Fruit fly (Drosophila melanogaster) S2 (cell line): ENCODE data around the gene CG3436.

Experiments used
- CG8478 ChIP-seq: fragments of >200 bp; optimal IDR thresholded peaks from 2 replicates; lab custom pipeline; 2018
- CTCF ChIP-seq, 2 experiments: fragments of >200 bp; optimal IDR thresholded peaks; 2 replicates each; lab custom pipeline; 2018

The CG3436 gene

dm6 chr2L:170383-170782, 14.6 kb downstream of the CG3436 start:
- no peak for TF ChIP-seq CTCF (optimal IDR thresholded peaks at IDR 0.05; lab: Kevin White, UChicago)
- TF ChIP-seq CG8478 (lab: Kevin White, UChicago), result no peak

dm6 chr2L:171499-172250, 15.8 kb downstream of the CG3436 start:
- TF ChIP-seq CG8478 (lab: Kevin White, UChicago) (no peak), CTCF (optimal IDR thresholded peaks at IDR 0.05; lab: Kevin White, UChicago) (no peak)

- TF ChIP-seq CTCF (optimal IDR thresholded peaks at IDR 0.05; lab: Kevin White, UChicago) (no peak), CG8478 (lab: Kevin White, UChicago) (no peak)
Observed at dm6 chr2L:175727-176126, 19.9 kb downstream of the CG3436 start.

- TF ChIP-seq CG8478 (lab: Kevin White, UChicago) (no peak), CTCF (optimal IDR thresholded peaks at IDR 0.05; lab: Kevin White, UChicago) (no peak)
Observed at dm6 chr2L:179119-179518, 23.3 kb downstream of the CG3436 start.

- no peak for TF ChIP-seq CG8478 (lab: Kevin White, UChicago)
Observed at dm6 chr2L:181020-181419, 25.2 kb downstream of the CG3436 start.

dm6 chr2L:182360-183144, 26.7 kb downstream of the CG3436 start:
- TF ChIP-seq CG8478 (lab: Kevin White, UChicago) (no peak), CTCF (optimal IDR thresholded peaks at IDR 0.05; lab: Kevin White, UChicago) (peak in 1 of 2 experiments; percentile 9)

- TF ChIP-seq CTCF (optimal IDR thresholded peaks at IDR 0.05; lab: Kevin White, UChicago) (no peak), CG8478 (lab: Kevin White, UChicago) (no peak)
Observed at dm6 chr2L:195668-196067, 39.8 kb downstream of the CG3436 start.

dm6 chr2L:203529-204127, 47.8 kb downstream of the CG3436 start, which contains the start of gene mRpL10:
Gene mRpL10 (plus strand): TSS chr2L:203779.
- TF ChIP-seq CG8478 (lab: Kevin White, UChicago) (no peak), CTCF (optimal IDR thresholded peaks at IDR 0.05; lab: Kevin White, UChicago) (peak in 1 of 2 experiments; percentile 25)

- no peak for TF ChIP-seq CG8478 (lab: Kevin White, UChicago)
Observed at dm6 chr2L:204557-204956, 48.7 kb downstream of the CG3436 start.

dm6 chr2L:206556-206955, 50.7 kb downstream of the CG3436 start:
- TF ChIP-seq CG8478 (lab: Kevin White, UChicago) (no peak), CTCF (optimal IDR thresholded peaks at IDR 0.05; lab: Kevin White, UChicago) (no peak)
